Worm (Caenorhabditis elegans) whole organism, L1 larva: Measurements from ENCODE around the gene C05D12.7.

ENCODE experiments used
- ama-1 ChIP-seq: fragments of 150-350 bp; optimal IDR thresholded peaks from 2 replicates; lab custom pipeline; 2014
- ceh-63 ChIP-seq: fragments of 200-800 bp; sonication (Bioruptor generic); optimal IDR thresholded peaks from 2 replicates; lab custom pipeline; 2018; ENCODE audit warnings: mild to moderate bottlenecking, missing genetic modification characterization, missing compliant biosample characterization
- dpl-1 ChIP-seq, 3 experiments: fragments of 150-350 bp in 2 of 3; sonication (generic microtip) in 1 of 3; optimal IDR thresholded peaks; 2 replicates each; lab custom pipeline; 2014 to 2017; ENCODE audit warnings: missing biosample characterization in 3 of 3, missing genetic modification characterization in 3 of 3, missing genetic modification reagents in 3 of 3
- elt-3 ChIP-seq, 6 experiments: fragments of 150-350 bp in 1 of 6; sonication (generic microtip); optimal IDR thresholded peaks; 2 replicates each; lab custom pipeline; 2017 to 2018; ENCODE audit warnings: missing biosample characterization in 6 of 6, missing genetic modification characterization in 6 of 6, inconsistent platforms in 1 of 6
- lin-35 ChIP-seq, 2 experiments: fragments of 150-350 bp; optimal IDR thresholded peaks; 2 replicates each; lab custom pipeline; 2014; ENCODE audit warnings: missing biosample characterization in 2 of 2, missing genetic modification characterization in 2 of 2, missing genetic modification reagents in 2 of 2
- mef-2 ChIP-seq: fragments of 150-350 bp; optimal IDR thresholded peaks from 2 replicates; lab custom pipeline; 2014; ENCODE audit warnings: missing biosample characterization, missing genetic modification characterization
- mep-1 ChIP-seq: fragments of 150-350 bp; optimal IDR thresholded peaks from 2 replicates; lab custom pipeline; 2014; ENCODE audit warnings: missing biosample characterization, missing genetic modification characterization
- snu-23 ChIP-seq: sonication (generic microtip); optimal IDR thresholded peaks from 2 replicates; lab custom pipeline; 2016; ENCODE audit warnings: missing genetic modification characterization, missing compliant biosample characterization
- zag-1 ChIP-seq: fragments of 150-350 bp; optimal IDR thresholded peaks from 2 replicates; lab custom pipeline; 2014; ENCODE audit warnings: missing biosample characterization, missing genetic modification characterization

DNA sequence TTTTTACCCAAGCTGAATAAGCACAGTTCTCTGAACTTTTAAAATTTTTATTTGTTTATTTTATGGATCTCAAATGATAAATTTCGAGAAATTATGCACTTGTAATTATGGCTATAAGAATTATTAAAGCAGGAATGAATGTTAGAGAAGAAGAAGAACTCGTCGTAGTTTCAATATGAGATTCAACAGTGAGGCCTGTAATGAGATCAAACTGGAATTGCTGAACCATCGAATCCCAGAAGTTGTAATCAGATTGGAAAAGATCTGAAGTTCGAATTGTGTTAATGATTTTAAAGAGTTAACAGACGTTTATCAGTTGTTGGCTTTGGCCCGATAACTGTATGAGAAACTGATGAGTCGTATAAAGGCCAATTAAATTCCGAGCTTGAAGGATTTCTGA lies 45.8 kb downstream of the C05D12.7 start:
- TF ChIP-seq mep-1 (tag; lab: Kevin White, UChicago): no peak
- TF ChIP-seq snu-23 (GFP tag; lab: Kevin White, UChicago): no peak
- no peak for TF ChIP-seq ama-1 (lab: Kevin White, UChicago)
- no peak for TF ChIP-seq ceh-63 (GFP tag; lab: Kevin White, UChicago)
- TF ChIP-seq dpl-1 (GFP tag; optimal IDR thresholded peaks at IDR 0.05; lab: Kevin White, UChicago): no peak
- no peak for TF ChIP-seq elt-3 (tag; optimal IDR thresholded peaks at IDR 0.05; lab: Kevin White, UChicago)
- TF ChIP-seq zag-1 (tag; lab: Kevin White, UChicago): no peak
- TF ChIP-seq lin-35 (GFP tag; optimal IDR thresholded peaks at IDR 0.05; lab: Kevin White, UChicago): no peak
- no peak for TF ChIP-seq mef-2 (tag; lab: Kevin White, UChicago)
